Worm (Caenorhabditis elegans): Measurements from ENCODE around the gene C18E9.5.

Gene C18E9.5

ce11 chrII:8969251-8970183, at the start of gene C18E9.5, which contains the start of gene szy-20:
Gene C18E9.5 (plus strand): TSS chrII:8969980.
Gene szy-20 (minus strand): TSS chrII:8969333.
- no peak for TF ChIP-seq ztf-29 (GFP tag; IDR thresholded peaks at IDR 0.05)
- peak; percentile 40 for TF ChIP-seq cog-1 (tag; optimal IDR thresholded peaks at IDR 0.05)

- TF ChIP-seq ztf-29 (GFP tag; IDR thresholded peaks at IDR 0.05) = no peak
- TF ChIP-seq ztf-23 (GFP tag; IDR thresholded peaks at IDR 0.05) = no peak
- TF ChIP-seq flt-1 (GFP tag; IDR thresholded peaks at IDR 0.05) = no peak
- no peak for TF ChIP-seq ref-1 (GFP tag; conservative IDR thresholded peaks at IDR 0.05)
- no peak for TF ChIP-seq T22C8.4 (GFP tag; IDR thresholded peaks at IDR 0.05)
- no peak for TF ChIP-seq med-1 (GFP tag; optimal IDR thresholded peaks at IDR 0.05; ENCODE audit: insufficient read depth)
- no peak for TF ChIP-seq klf-2 (GFP tag; conservative IDR thresholded peaks at IDR 0.05)
- no peak for TF ChIP-seq cog-1 (tag; optimal IDR thresholded peaks at IDR 0.05)
Observed at ce11 chrII:8920315-8920714, 49.5 kb upstream of the C18E9.5 start.

- TF ChIP-seq klf-2 (GFP tag; conservative IDR thresholded peaks at IDR 0.05) (no peak), ztf-23 (GFP tag; IDR thresholded peaks at IDR 0.05) (no peak), med-1 (GFP tag; optimal IDR thresholded peaks at IDR 0.05; ENCODE audit: insufficient read depth) (no peak), flt-1 (GFP tag; IDR thresholded peaks at IDR 0.05) (no peak), ztf-29 (GFP tag; IDR thresholded peaks at IDR 0.05) (no peak), ref-1 (GFP tag; conservative IDR thresholded peaks at IDR 0.05) (no peak), tab-1 (GFP tag; IDR thresholded peaks at IDR 0.05) (no peak), cog-1 (tag; optimal IDR thresholded peaks at IDR 0.05) (no peak), T22C8.4 (GFP tag; IDR thresholded peaks at IDR 0.05) (no peak)
Observed at ce11 chrII:8920955-8921354, 48.8 kb upstream of the C18E9.5 start.

- TF ChIP-seq med-1 (GFP tag; optimal IDR thresholded peaks at IDR 0.05; ENCODE audit: insufficient read depth) (no peak), ztf-23 (GFP tag; IDR thresholded peaks at IDR 0.05) (no peak), T22C8.4 (GFP tag; IDR thresholded peaks at IDR 0.05) (no peak), flt-1 (GFP tag; IDR thresholded peaks at IDR 0.05) (no peak), ztf-29 (GFP tag; IDR thresholded peaks at IDR 0.05) (no peak), ref-1 (GFP tag; conservative IDR thresholded peaks at IDR 0.05) (no peak), klf-2 (GFP tag; conservative IDR thresholded peaks at IDR 0.05) (no peak), tab-1 (GFP tag; IDR thresholded peaks at IDR 0.05) (no peak), cog-1 (tag; optimal IDR thresholded peaks at IDR 0.05) (no peak)
Observed at ce11 chrII:8921456-8921855, 48.3 kb upstream of the C18E9.5 start.

- TF ChIP-seq flt-1 (GFP tag; IDR thresholded peaks at IDR 0.05) (no peak), cog-1 (tag; optimal IDR thresholded peaks at IDR 0.05) (no peak), ztf-23 (GFP tag; IDR thresholded peaks at IDR 0.05) (no peak), med-1 (GFP tag; optimal IDR thresholded peaks at IDR 0.05; ENCODE audit: insufficient read depth) (no peak), ztf-29 (GFP tag; IDR thresholded peaks at IDR 0.05) (no peak), klf-2 (GFP tag; conservative IDR thresholded peaks at IDR 0.05) (no peak), tab-1 (GFP tag; IDR thresholded peaks at IDR 0.05) (no peak), ref-1 (GFP tag; conservative IDR thresholded peaks at IDR 0.05) (no peak), T22C8.4 (GFP tag; IDR thresholded peaks at IDR 0.05) (no peak)
Observed at ce11 chrII:8922140-8922539, 47.6 kb upstream of the C18E9.5 start, which contains the start of gene B0457.6. Gene B0457.6 (plus strand): TSS chrII:8922423.

ce11 chrII:8923187-8923586, 46.6 kb upstream of the C18E9.5 start:
- no peak for TF ChIP-seq ztf-29 (GFP tag; IDR thresholded peaks at IDR 0.05)
- TF ChIP-seq ref-1 (GFP tag; conservative IDR thresholded peaks at IDR 0.05) = no peak
- no peak for TF ChIP-seq flt-1 (GFP tag; IDR thresholded peaks at IDR 0.05)

ce11 chrII:8926451-8926850, 43.3 kb upstream of the C18E9.5 start, which contains the start of gene B0457.2:
Gene B0457.2 (minus strand): TSS chrII:8926551.
- TF ChIP-seq T22C8.4 (GFP tag; IDR thresholded peaks at IDR 0.05) (no peak), cog-1 (tag; optimal IDR thresholded peaks at IDR 0.05) (no peak), klf-2 (GFP tag; conservative IDR thresholded peaks at IDR 0.05) (no peak), flt-1 (GFP tag; IDR thresholded peaks at IDR 0.05) (no peak), ref-1 (GFP tag; conservative IDR thresholded peaks at IDR 0.05) (no peak)

ce11 chrII:8927253-8927791, 42.5 kb upstream of the C18E9.5 start, which contains the start of gene cct-2:
Gene cct-2 (plus strand): TSS chrII:8927741.
- TF ChIP-seq med-1 (GFP tag; optimal IDR thresholded peaks at IDR 0.05; ENCODE audit: insufficient read depth) (no peak), tab-1 (GFP tag; IDR thresholded peaks at IDR 0.05) (no peak), T22C8.4 (GFP tag; IDR thresholded peaks at IDR 0.05) (no peak), ztf-23 (GFP tag; IDR thresholded peaks at IDR 0.05) (no peak), klf-2 (GFP tag; conservative IDR thresholded peaks at IDR 0.05) (no peak), ref-1 (GFP tag; conservative IDR thresholded peaks at IDR 0.05) (no peak), flt-1 (GFP tag; IDR thresholded peaks at IDR 0.05) (no peak), ztf-29 (GFP tag; IDR thresholded peaks at IDR 0.05) (no peak), cog-1 (tag; optimal IDR thresholded peaks at IDR 0.05) (no peak)

- TF ChIP-seq T22C8.4 (GFP tag; IDR thresholded peaks at IDR 0.05) = no peak
- TF ChIP-seq flt-1 (GFP tag; IDR thresholded peaks at IDR 0.05) = no peak
- no peak for TF ChIP-seq cog-1 (tag; optimal IDR thresholded peaks at IDR 0.05)
- TF ChIP-seq med-1 (GFP tag; optimal IDR thresholded peaks at IDR 0.05; ENCODE audit: insufficient read depth) = no peak
- TF ChIP-seq tab-1 (GFP tag; IDR thresholded peaks at IDR 0.05) = no peak
- no peak for TF ChIP-seq ztf-23 (GFP tag; IDR thresholded peaks at IDR 0.05)
- no peak for TF ChIP-seq ztf-29 (GFP tag; IDR thresholded peaks at IDR 0.05)
- TF ChIP-seq ref-1 (GFP tag; conservative IDR thresholded peaks at IDR 0.05) = no peak
- TF ChIP-seq klf-2 (GFP tag; conservative IDR thresholded peaks at IDR 0.05) = no peak
Observed at ce11 chrII:8929771-8930170, 40.0 kb upstream of the C18E9.5 start, which contains the start of gene mrpl-50. Gene mrpl-50 (plus strand): TSS chrII:8929841.
